Fruit fly (Drosophila melanogaster) whole organism, embryonic: ENCODE data around the gene CG15186.
A peak's percentile ranks its signal among the peaks of the same experiment; 100 is the strongest.

Experiments used
- BEAF-32 ChIP-seq: fragments of 200-800 bp; sonication (Bioruptor generic); optimal IDR thresholded peaks from 3 replicates; lab custom pipeline; 2017; ENCODE audit warnings: missing biosample characterization, missing genetic modification characterization, mild to moderate bottlenecking, moderate library complexity, missing genetic modification reagents
- CG10267 ChIP-seq: fragments of 200-800 bp; sonication (Bioruptor generic); optimal IDR thresholded peaks from 2 replicates; lab custom pipeline; 2018; ENCODE audit warnings: missing biosample characterization, mild to moderate bottlenecking, missing genetic modification characterization, moderate library complexity
- CG10431 ChIP-seq: fragments of 200-800 bp; sonication (Bioruptor generic); optimal IDR thresholded peaks from 3 replicates; lab custom pipeline; 2018; ENCODE audit warnings: missing biosample characterization, mild to moderate bottlenecking, missing genetic modification characterization
- CG10543 ChIP-seq: fragments of 200-800 bp; sonication (Bioruptor generic); optimal IDR thresholded peaks from 3 replicates; lab custom pipeline; 2017; ENCODE audit warnings: missing biosample characterization, mild to moderate bottlenecking, missing genetic modification characterization, moderate library complexity
- CG13894 ChIP-seq: fragments of 200-800 bp; sonication (Bioruptor generic); optimal IDR thresholded peaks from 3 replicates; lab custom pipeline; 2018; ENCODE audit warnings: missing biosample characterization, mild to moderate bottlenecking, missing genetic modification characterization, moderate library complexity
- CG15269 ChIP-seq: fragments of 200-800 bp; sonication (Bioruptor generic); optimal IDR thresholded peaks from 2 replicates; lab custom pipeline; 2018; ENCODE audit warnings: missing biosample characterization, mild to moderate bottlenecking, missing genetic modification characterization, moderate library complexity
- CG17912 ChIP-seq: fragments of 200-800 bp; sonication (Bioruptor generic); optimal IDR thresholded peaks from 2 replicates; lab custom pipeline; 2018; ENCODE audit warnings: missing biosample characterization, mild to moderate bottlenecking, missing genetic modification characterization
- CG3407 ChIP-seq: fragments of 200-800 bp; sonication (Bioruptor generic); optimal IDR thresholded peaks from 2 replicates; lab custom pipeline; 2018; ENCODE audit warnings: missing biosample characterization, mild to moderate bottlenecking, missing genetic modification characterization
- CG4424 ChIP-seq: fragments of 200-800 bp; sonication (Bioruptor generic); optimal IDR thresholded peaks from 3 replicates; lab custom pipeline; 2016; ENCODE audit warnings: missing biosample characterization, missing genetic modification characterization
- CG6175 ChIP-seq: fragments of 200-800 bp; sonication (Bioruptor generic); IDR thresholded peaks from 3 replicates; pipeline ENCODE4 v1.3.6; 2022; ENCODE audit warnings: missing biosample characterization, missing genetic modification characterization
- CG9609 ChIP-seq: fragments of 200-800 bp; sonication (Bioruptor generic); optimal IDR thresholded peaks from 3 replicates; lab custom pipeline; 2016; ENCODE audit warnings: missing biosample characterization, missing genetic modification characterization
- CG9932 ChIP-seq: fragments of 200-800 bp; sonication (Bioruptor generic); IDR thresholded peaks from 2 replicates; pipeline ENCODE4 v1.3.6; 2022; ENCODE audit warnings: missing biosample characterization, missing genetic modification characterization
- CTCF ChIP-seq: fragments of 200-800 bp; sonication (Bioruptor generic); optimal IDR thresholded peaks from 2 replicates; lab custom pipeline; 2017; ENCODE audit warnings: missing biosample characterization, mild to moderate bottlenecking, missing genetic modification characterization, moderate library complexity
- D19B ChIP-seq: fragments of 200-800 bp; sonication (Bioruptor generic); optimal IDR thresholded peaks from 2 replicates; lab custom pipeline; 2017; ENCODE audit warnings: missing biosample characterization, mild to moderate bottlenecking, missing genetic modification characterization
- Deaf1 ChIP-seq: fragments of 200-800 bp; optimal IDR thresholded peaks from 3 replicates; lab custom pipeline; 2019; ENCODE audit warnings: missing biosample characterization, mild to moderate bottlenecking, missing genetic modification characterization, moderate library complexity
- Dfd ChIP-seq, 2 experiments: fragments of >200 bp; optimal IDR thresholded peaks; 2 replicates each; lab custom pipeline; 2017; ENCODE audit warnings: missing biosample characterization in 2 of 2, missing genetic modification characterization in 2 of 2
- Dll ChIP-seq: fragments of 200-800 bp; sonication (Bioruptor generic); IDR thresholded peaks from 4 replicates; pipeline ENCODE4 v1.3.6; 2022; ENCODE audit warnings: missing biosample characterization, missing genetic modification characterization; ENCODE audit not compliant: partially characterized antibody
- Doc2 ChIP-seq: fragments of 200-800 bp; sonication (Bioruptor generic); IDR thresholded peaks from 2 replicates; pipeline ENCODE4 v1.3.6; 2022; ENCODE audit warnings: missing biosample characterization, missing genetic modification characterization
- Dref ChIP-seq: fragments of 200-800 bp; sonication (Bioruptor generic); IDR thresholded peaks from 2 replicates; pipeline ENCODE4 v1.3.6; 2022; ENCODE audit warnings: missing biosample characterization, missing genetic modification characterization
- Drgx ChIP-seq: fragments of 200-800 bp; sonication (Bioruptor generic); IDR thresholded peaks from 2 replicates; pipeline ENCODE4 v1.3.6; 2022; ENCODE audit warnings: missing biosample characterization, missing genetic modification characterization
- HLH54F ChIP-seq: fragments of 200-800 bp; sonication (Bioruptor generic); optimal IDR thresholded peaks from 3 replicates; lab custom pipeline; 2016; ENCODE audit warnings: missing biosample characterization, missing genetic modification characterization
- Hey ChIP-seq: fragments of 200-800 bp; sonication (Bioruptor generic); optimal IDR thresholded peaks from 3 replicates; lab custom pipeline; 2018; ENCODE audit warnings: missing biosample characterization, mild to moderate bottlenecking, missing genetic modification characterization
- Lhr ChIP-seq: fragments of 200-800 bp; sonication (Bioruptor generic); optimal IDR thresholded peaks from 3 replicates; lab custom pipeline; 2017; ENCODE audit warnings: mild to moderate bottlenecking, missing biosample characterization, missing genetic modification reagents, missing genetic modification characterization
- MTF-1 ChIP-seq: fragments of 200-800 bp; sonication (Bioruptor generic); optimal IDR thresholded peaks from 2 replicates; lab custom pipeline; 2018; ENCODE audit warnings: missing biosample characterization, mild to moderate bottlenecking, missing genetic modification characterization, borderline replicate concordance
- Med ChIP-seq: fragments of 200-800 bp; sonication (Bioruptor generic); peaks from one replicate; lab custom pipeline; 2016; ENCODE audit warnings: missing biosample characterization, missing genetic modification characterization, mild to moderate bottlenecking, inconsistent platforms, moderate library complexity
- Nf-YC ChIP-seq: fragments of 200-800 bp; optimal IDR thresholded peaks from 3 replicates; lab custom pipeline; 2019; ENCODE audit warnings: missing biosample characterization, mild to moderate bottlenecking, missing genetic modification characterization, moderate library complexity
- Usf ChIP-seq: fragments of 200-800 bp; sonication (Bioruptor generic); optimal IDR thresholded peaks from 2 replicates; lab custom pipeline; 2017; ENCODE audit warnings: missing genotype, missing biosample characterization, missing genetic modification characterization
- abd-A ChIP-seq: fragments of 200-800 bp; sonication (Bioruptor generic); optimal IDR thresholded peaks from 3 replicates; lab custom pipeline; 2019; ENCODE audit warnings: missing biosample characterization, mild to moderate bottlenecking, missing genetic modification characterization, moderate library complexity
- amos ChIP-seq: fragments of 200-800 bp; sonication (Bioruptor generic); IDR thresholded peaks from 2 replicates; pipeline ENCODE4 v1.3.6; 2022; ENCODE audit warnings: missing biosample characterization, missing genetic modification characterization; ENCODE audit not compliant: partially characterized antibody
- ara ChIP-seq: fragments of 200-800 bp; sonication (Bioruptor generic); IDR thresholded peaks from 2 replicates; pipeline ENCODE4 v1.3.6; 2022; ENCODE audit warnings: missing biosample characterization, missing genetic modification characterization
- br ChIP-seq: fragments of >200 bp; optimal IDR thresholded peaks from 2 replicates; lab custom pipeline; 2017
- chinmo ChIP-seq: fragments of 200-800 bp; sonication (Bioruptor generic); IDR thresholded peaks from 4 replicates; pipeline ENCODE4 v1.3.6; 2022; ENCODE audit warnings: missing biosample characterization, missing genetic modification characterization; ENCODE audit not compliant: partially characterized antibody
- crol ChIP-seq: fragments of 200-800 bp; sonication (Bioruptor generic); IDR thresholded peaks from 2 replicates; pipeline ENCODE4 v1.3.6; 2022; ENCODE audit warnings: missing biosample characterization, missing genetic modification characterization
- cwo ChIP-seq: fragments of 200-800 bp; sonication (Bioruptor generic); optimal IDR thresholded peaks from 3 replicates; lab custom pipeline; 2017; ENCODE audit warnings: missing biosample characterization, missing genetic modification characterization, mild to moderate bottlenecking, moderate library complexity, missing genetic modification reagents
- dm ChIP-seq: fragments of 200-800 bp; sonication (Bioruptor generic); optimal IDR thresholded peaks from 3 replicates; lab custom pipeline; 2016; ENCODE audit warnings: missing biosample characterization, missing genetic modification characterization
- exex ChIP-seq: fragments of 200-800 bp; sonication (Bioruptor generic); optimal IDR thresholded peaks from 4 replicates; lab custom pipeline; 2018; ENCODE audit warnings: missing biosample characterization, mild to moderate bottlenecking, missing genetic modification characterization, moderate library complexity
- fru ChIP-seq: fragments of >200 bp; optimal IDR thresholded peaks from 2 replicates; lab custom pipeline; 2017
- gsb-n ChIP-seq: fragments of 200-800 bp; sonication (Bioruptor generic); optimal IDR thresholded peaks from 3 replicates; lab custom pipeline; 2018; ENCODE audit warnings: missing biosample characterization, mild to moderate bottlenecking, missing genetic modification characterization
- kni ChIP-seq: fragments of 200-800 bp; sonication (Bioruptor generic); optimal IDR thresholded peaks from 3 replicates; lab custom pipeline; 2017; ENCODE audit warnings: mild to moderate bottlenecking, missing biosample characterization, missing genetic modification reagents, missing genetic modification characterization
- lab ChIP-seq: fragments of 200-800 bp; sonication (Bioruptor generic); optimal IDR thresholded peaks from 3 replicates; lab custom pipeline; 2017; ENCODE audit warnings: missing biosample characterization, missing genetic modification characterization, mild to moderate bottlenecking, moderate library complexity, missing genetic modification reagents
- nau ChIP-seq: fragments of 200-800 bp; sonication (Bioruptor generic); optimal IDR thresholded peaks from 3 replicates; lab custom pipeline; 2017; ENCODE audit warnings: missing biosample characterization, mild to moderate bottlenecking, missing genetic modification characterization, missing genetic modification reagents
- onecut ChIP-seq: fragments of 200-800 bp; sonication (Bioruptor generic); IDR thresholded peaks from 2 replicates; pipeline ENCODE4 v1.3.6; 2022; ENCODE audit warnings: missing biosample characterization, missing genetic modification characterization
- pfk ChIP-seq: fragments of 200-800 bp; sonication (Bioruptor generic); optimal IDR thresholded peaks from 2 replicates; lab custom pipeline; 2018; ENCODE audit warnings: missing biosample characterization, mild to moderate bottlenecking, missing genetic modification characterization, moderate library complexity
- prd ChIP-seq, 3 experiments: fragments of >200 bp in 2 of 3; fragments of 200-800 bp in 1 of 3; sonication (Bioruptor generic) in 1 of 3; optimal IDR thresholded peaks in 2 of 3; IDR thresholded peaks in 1 of 3; 2 replicates in 2 of 3; 3 replicates in 1 of 3; pipeline versions ENCODE4 v1.3.6 to Lab custom; 2017 to 2022; ENCODE audit warnings: missing biosample characterization in 1 of 3, missing genetic modification characterization in 1 of 3
- sens ChIP-seq: fragments of 200-800 bp; sonication (Bioruptor generic); peaks from one replicate; lab custom pipeline; 2016; ENCODE audit warnings: missing biosample characterization, missing genetic modification characterization
- so ChIP-seq: fragments of 200-800 bp; sonication (Bioruptor generic); IDR thresholded peaks from 3 replicates; pipeline ENCODE4 v1.3.6; 2022; ENCODE audit warnings: missing biosample characterization, missing genetic modification characterization
- sqz ChIP-seq: fragments of 200-800 bp; sonication (Bioruptor generic); optimal IDR thresholded peaks from 3 replicates; lab custom pipeline; 2018; ENCODE audit warnings: missing biosample characterization, mild to moderate bottlenecking, missing genetic modification characterization

CG15186 gene

dm6 chr3R:6477877-6478361 lies at the start of gene CG15186:
TSS of gene CG15186 (plus strand) at chr3R:6478311.
- TF ChIP-seq CG17912 (GFP tag; lab: Kevin White, UChicago) (no peak), br (no peak), Dref (GFP tag; lab: Robert Waterston, UW) (peak; percentile 31; the same call in 1 of the 2 replicates), D19B (no peak), CG4424 (GFP tag; lab: Kevin White, UChicago) (no peak), MTF-1 (no peak), Deaf1 (peak; percentile 3), CG9932 (GFP tag; lab: Robert Waterston, UW) (0 out of 2 replicates have a peak, but pooled peaks have one; percentile 17), CG10543 (GFP tag; lab: Kevin White, UChicago) (peak; percentile 65), fru (lab: Kevin White, UChicago) (no peak), prd (optimal IDR thresholded peaks at IDR 0.05; lab: Kevin White, UChicago) (no peak), prd (GFP tag; IDR thresholded peaks at IDR 0.05; lab: Robert Waterston, UW) (no peak), chinmo (GFP tag; lab: Robert Waterston, UW) (0 out of 4 replicates have a peak, but pooled peaks have one; percentile 42), CG10267 (no peak), sens (GFP tag; lab: Kevin White, UChicago) (peak; percentile 13), CG13894 (tag; lab: Kevin White, UChicago) (no peak), CG15269 (tag; lab: Kevin White, UChicago) (no peak), Dfd (GFP tag; optimal IDR thresholded peaks at IDR 0.05; lab: Kevin White, UChicago) (no peak), onecut (GFP tag; lab: Robert Waterston, UW) (no peak), HLH54F (GFP tag; lab: Kevin White, UChicago) (no peak), abd-A (peak; percentile 64), CG9609 (no peak), BEAF-32 (GFP tag; lab: Kevin White, UChicago) (no peak)

- no peak for TF ChIP-seq so (GFP tag; lab: Robert Waterston, UW)
- peak; percentile 6 for TF ChIP-seq pfk (GFP tag; lab: Kevin White, UChicago)
- no peak for TF ChIP-seq sqz (GFP tag; lab: Kevin White, UChicago)
- TF ChIP-seq CG3407 (GFP tag; lab: Kevin White, UChicago): peak; percentile 99
Measured at dm6 chr3R:6428935-6429334, 49.2 kb upstream of the CG15186 start.

- TF ChIP-seq CG10431 (GFP tag; lab: Kevin White, UChicago) (no peak), CG6175 (no peak), sens (GFP tag; lab: Kevin White, UChicago) (no peak), CTCF (peak; percentile 80), Drgx (GFP tag; lab: Robert Waterston, UW) (peak; percentile 60), exex (tag; lab: Kevin White, UChicago) (no peak), Doc2 (GFP tag; lab: Robert Waterston, UW) (no peak), crol (GFP tag; lab: Robert Waterston, UW) (no peak)
Measured at dm6 chr3R:6429706-6430105, 48.4 kb upstream of the CG15186 start.

- peak; percentile 9 for TF ChIP-seq lab
- TF ChIP-seq Lhr (GFP tag; lab: Kevin White, UChicago): no peak
- TF ChIP-seq kni (GFP tag; lab: Kevin White, UChicago): peak; percentile 34
- TF ChIP-seq Hey (tag; lab: Kevin White, UChicago): peak; percentile 73
- no peak for TF ChIP-seq Dll (GFP tag; lab: Robert Waterston, UW)
- TF ChIP-seq onecut (GFP tag; lab: Robert Waterston, UW): peak; percentile 98
- TF ChIP-seq Med: peak; percentile 47
- TF ChIP-seq dm: no peak
- no peak for TF ChIP-seq cwo (GFP tag; lab: Kevin White, UChicago)
- no peak for TF ChIP-seq ara (GFP tag; lab: Robert Waterston, UW)
- TF ChIP-seq Nf-YC (tag; lab: Kevin White, UChicago): peak; percentile 11
- peak; percentile 8 for TF ChIP-seq gsb-n (tag; lab: Kevin White, UChicago)
- TF ChIP-seq exex (tag; lab: Kevin White, UChicago): no peak
- no peak for TF ChIP-seq Usf (GFP tag; lab: Kevin White, UChicago)
- TF ChIP-seq nau: no peak
- no peak for TF ChIP-seq amos (GFP tag; lab: Robert Waterston, UW)
Measured at dm6 chr3R:6430206-6430605, 47.9 kb upstream of the CG15186 start.
